Fruit fly (Drosophila melanogaster) whole organism, embryonic: Measurements from ENCODE around the gene RPA1.

Experiments
- Blimp-1 ChIP-seq: fragments of 200-800 bp; sonication (Bioruptor generic); optimal IDR thresholded peaks from 3 replicates; lab custom pipeline; 2018; ENCODE audit warnings: missing biosample characterization, missing genetic modification characterization, mild to moderate bottlenecking, moderate library complexity, missing genetic modification reagents
- CG10543 ChIP-seq: fragments of 200-800 bp; sonication (Bioruptor generic); optimal IDR thresholded peaks from 3 replicates; lab custom pipeline; 2017; ENCODE audit warnings: missing biosample characterization, mild to moderate bottlenecking, missing genetic modification characterization, moderate library complexity
- CG10959 ChIP-seq: fragments of 200-800 bp; sonication (Bioruptor generic); IDR thresholded peaks from 2 replicates; pipeline ENCODE4 v1.3.6; 2022; ENCODE audit warnings: missing biosample characterization, missing genetic modification characterization
- CG11696 ChIP-seq: fragments of 200-800 bp; sonication (Bioruptor generic); IDR thresholded peaks from 2 replicates; pipeline ENCODE4 v1.3.6; 2022; ENCODE audit warnings: missing biosample characterization, missing genetic modification characterization
- CG11723 ChIP-seq: fragments of 200-800 bp; sonication (Bioruptor generic); optimal IDR thresholded peaks from 2 replicates; lab custom pipeline; 2017; ENCODE audit warnings: missing biosample characterization, mild to moderate bottlenecking, missing genetic modification characterization
- CG12071 ChIP-seq: fragments of 200-800 bp; sonication (Bioruptor generic); optimal IDR thresholded peaks from 3 replicates; lab custom pipeline; 2018; ENCODE audit warnings: missing biosample characterization, mild to moderate bottlenecking, missing genetic modification characterization
- CG12104 ChIP-seq: fragments of 200-800 bp; sonication (Bioruptor generic); optimal IDR thresholded peaks from 3 replicates; lab custom pipeline; 2016; ENCODE audit warnings: missing biosample characterization, missing genetic modification characterization
- CG1233 ChIP-seq: fragments of 200-800 bp; sonication (Bioruptor generic); optimal IDR thresholded peaks from 4 replicates; lab custom pipeline; 2018; ENCODE audit warnings: missing biosample characterization, mild to moderate bottlenecking, missing genetic modification characterization
- CG13296 ChIP-seq: fragments of 200-800 bp; sonication (Bioruptor generic); optimal IDR thresholded peaks from 3 replicates; lab custom pipeline; 2018; ENCODE audit warnings: missing biosample characterization, mild to moderate bottlenecking, missing genetic modification characterization
- CG1603 ChIP-seq: fragments of 200-800 bp; sonication (Bioruptor generic); optimal IDR thresholded peaks from 2 replicates; lab custom pipeline; 2019; ENCODE audit warnings: missing biosample characterization, mild to moderate bottlenecking, missing genetic modification characterization, moderate library complexity
- CG16815 ChIP-seq: fragments of 200-800 bp; sonication (Bioruptor generic); optimal IDR thresholded peaks from 3 replicates; lab custom pipeline; 2017; ENCODE audit warnings: missing biosample characterization, mild to moderate bottlenecking, missing genetic modification characterization
- CG17802 ChIP-seq: fragments of 200-800 bp; sonication (Bioruptor generic); optimal IDR thresholded peaks from 2 replicates; lab custom pipeline; 2018; ENCODE audit warnings: missing biosample characterization, mild to moderate bottlenecking, missing genetic modification characterization, moderate library complexity
- CG1832 ChIP-seq: fragments of 200-800 bp; sonication (Bioruptor generic); optimal IDR thresholded peaks from 2 replicates; lab custom pipeline; 2017; ENCODE audit warnings: missing biosample characterization, mild to moderate bottlenecking, missing genetic modification characterization, inconsistent platforms
- CG18599 ChIP-seq: fragments of 200-800 bp; sonication (Bioruptor generic); optimal IDR thresholded peaks from 3 replicates; lab custom pipeline; 2017; ENCODE audit warnings: missing biosample characterization, missing genetic modification characterization, mild to moderate bottlenecking, moderate library complexity, missing genetic modification reagents
- CG18619 ChIP-seq: fragments of 200-800 bp; sonication (Bioruptor generic); optimal IDR thresholded peaks from 3 replicates; lab custom pipeline; 2017; ENCODE audit warnings: missing biosample characterization, mild to moderate bottlenecking, missing genetic modification characterization
- CG2120 ChIP-seq: fragments of 200-800 bp; sonication (Bioruptor generic); optimal IDR thresholded peaks from 3 replicates; lab custom pipeline; 2016; ENCODE audit warnings: missing biosample characterization, missing genetic modification characterization
- CG2199 ChIP-seq: fragments of 200-800 bp; sonication (Bioruptor generic); IDR thresholded peaks from 3 replicates; pipeline ENCODE4 v1.3.6; 2022; ENCODE audit warnings: missing biosample characterization, missing genetic modification characterization
- CG2712 ChIP-seq: fragments of 200-800 bp; optimal IDR thresholded peaks from 3 replicates; lab custom pipeline; 2019; ENCODE audit warnings: missing biosample characterization, mild to moderate bottlenecking, missing genetic modification characterization, moderate library complexity
- CG30431 ChIP-seq: fragments of 200-800 bp; sonication (Bioruptor generic); optimal IDR thresholded peaks from 2 replicates; lab custom pipeline; 2017; ENCODE audit warnings: missing biosample characterization, missing genetic modification characterization
- CG34422 ChIP-seq: fragments of 200-800 bp; sonication (Bioruptor generic); IDR thresholded peaks from 3 replicates; pipeline ENCODE4 v1.3.6; 2022; ENCODE audit warnings: missing biosample characterization, missing genetic modification characterization
- CG7987 ChIP-seq: fragments of 200-800 bp; sonication (Bioruptor generic); optimal IDR thresholded peaks from 2 replicates; lab custom pipeline; 2018; ENCODE audit warnings: missing biosample characterization, mild to moderate bottlenecking, missing genetic modification characterization, moderate library complexity
- Drgx ChIP-seq: fragments of 200-800 bp; sonication (Bioruptor generic); IDR thresholded peaks from 2 replicates; pipeline ENCODE4 v1.3.6; 2022; ENCODE audit warnings: missing biosample characterization, missing genetic modification characterization
- Fer2 ChIP-seq: fragments of 200-800 bp; sonication (Bioruptor generic); optimal IDR thresholded peaks from 2 replicates; lab custom pipeline; 2018; ENCODE audit warnings: missing biosample characterization, mild to moderate bottlenecking, missing genetic modification characterization, moderate library complexity
- GATAe ChIP-seq: fragments of 200-800 bp; sonication (Bioruptor generic); conservative IDR thresholded peaks from 2 replicates; pipeline ENCODE4 v1.3.6; 2022; ENCODE audit warnings: missing biosample characterization, missing genetic modification characterization
- Hr39 ChIP-seq: fragments of >200 bp; optimal IDR thresholded peaks from 2 replicates; lab custom pipeline; 2017
- Hr51 ChIP-seq, 2 experiments: fragments of 200-800 bp; sonication (Bioruptor generic); optimal IDR thresholded peaks; 2 replicates in 1 of 2; 3 replicates in 1 of 2; lab custom pipeline; 2016 to 2018; ENCODE audit warnings: missing biosample characterization in 2 of 2, missing genetic modification characterization in 2 of 2, mild to moderate bottlenecking in 1 of 2, moderate library complexity in 1 of 2
- MBD-R2 ChIP-seq: fragments of 200-800 bp; sonication (Bioruptor generic); IDR thresholded peaks from 2 replicates; pipeline ENCODE4 v1.3.6; 2022; ENCODE audit warnings: missing biosample characterization, missing genetic modification characterization
- Sry-β ChIP-seq: fragments of 200-800 bp; sonication (Bioruptor generic); optimal IDR thresholded peaks from 2 replicates; lab custom pipeline; 2018; ENCODE audit warnings: missing biosample characterization, mild to moderate bottlenecking, missing genetic modification characterization, moderate library complexity
- amos ChIP-seq: fragments of 200-800 bp; sonication (Bioruptor generic); IDR thresholded peaks from 2 replicates; pipeline ENCODE4 v1.3.6; 2022; ENCODE audit warnings: missing biosample characterization, missing genetic modification characterization; ENCODE audit not compliant: partially characterized antibody
- bigmax ChIP-seq: fragments of 200-800 bp; sonication (Bioruptor generic); optimal IDR thresholded peaks from 2 replicates; lab custom pipeline; 2018; ENCODE audit warnings: missing biosample characterization, mild to moderate bottlenecking, missing genetic modification characterization
- chn ChIP-seq: fragments of 200-800 bp; sonication (Bioruptor generic); optimal IDR thresholded peaks from 2 replicates; lab custom pipeline; 2016; ENCODE audit warnings: missing biosample characterization, missing genetic modification characterization
- crp ChIP-seq, 2 experiments: fragments of 200-800 bp; sonication (Bioruptor generic); optimal IDR thresholded peaks; 2 replicates in 1 of 2; 3 replicates in 1 of 2; lab custom pipeline; 2017; ENCODE audit warnings: missing biosample characterization in 2 of 2, missing genetic modification characterization in 2 of 2, mild to moderate bottlenecking in 1 of 2, moderate library complexity in 1 of 2
- disco-r ChIP-seq: fragments of 200-800 bp; sonication (Bioruptor generic); optimal IDR thresholded peaks from 2 replicates; lab custom pipeline; 2016; ENCODE audit warnings: missing biosample characterization, missing genetic modification characterization
- dysf ChIP-seq: fragments of 200-800 bp; sonication (Bioruptor generic); IDR thresholded peaks from 3 replicates; pipeline ENCODE4 v1.3.6; 2022; ENCODE audit warnings: missing biosample characterization, missing genetic modification characterization
- ewg ChIP-seq: fragments of 200-800 bp; sonication (Bioruptor generic); optimal IDR thresholded peaks from 3 replicates; lab custom pipeline; 2017; ENCODE audit warnings: mild to moderate bottlenecking, missing biosample characterization, missing genetic modification reagents, missing genetic modification characterization
- gcm ChIP-seq: fragments of 200-800 bp; sonication (Bioruptor generic); optimal IDR thresholded peaks from 2 replicates; lab custom pipeline; 2019; ENCODE audit warnings: missing biosample characterization, mild to moderate bottlenecking, missing genetic modification characterization, moderate library complexity
- h ChIP-seq: fragments of >200 bp; optimal IDR thresholded peaks from 2 replicates; lab custom pipeline; 2017
- ham ChIP-seq: fragments of 200-800 bp; sonication (Bioruptor generic); IDR thresholded peaks from 2 replicates; pipeline ENCODE4 v1.3.6; 2022; ENCODE audit warnings: missing biosample characterization, missing genetic modification characterization
- her ChIP-seq: fragments of 200-800 bp; sonication (Bioruptor generic); optimal IDR thresholded peaks from 2 replicates; lab custom pipeline; 2016; ENCODE audit warnings: missing biosample characterization, missing genetic modification characterization
- hkb ChIP-seq, 2 experiments: fragments of 200-800 bp in 1 of 2; fragments of >200 bp in 1 of 2; sonication (Bioruptor generic) in 1 of 2; IDR thresholded peaks in 1 of 2; optimal IDR thresholded peaks in 1 of 2; 2 replicates each; pipeline versions ENCODE4 v1.3.6 to Lab custom; 2017 to 2022; ENCODE audit warnings: missing biosample characterization in 1 of 2, missing genetic modification characterization in 1 of 2
- kni ChIP-seq: fragments of 200-800 bp; sonication (Bioruptor generic); optimal IDR thresholded peaks from 3 replicates; lab custom pipeline; 2017; ENCODE audit warnings: mild to moderate bottlenecking, missing biosample characterization, missing genetic modification reagents, missing genetic modification characterization
- lbe ChIP-seq: fragments of 200-800 bp; sonication (Bioruptor generic); optimal IDR thresholded peaks from 2 replicates; lab custom pipeline; 2016; ENCODE audit warnings: missing biosample characterization, mild to moderate bottlenecking, missing genetic modification characterization
- lmd ChIP-seq: fragments of 200-800 bp; sonication (Bioruptor generic); IDR thresholded peaks from 2 replicates; pipeline ENCODE4 v1.3.6; 2022; ENCODE audit warnings: missing biosample characterization, missing genetic modification characterization
- luna ChIP-seq: fragments of 200-800 bp; sonication (Bioruptor generic); optimal IDR thresholded peaks from 2 replicates; lab custom pipeline; 2016; ENCODE audit warnings: missing biosample characterization, missing genetic modification characterization
- pb ChIP-seq: fragments of 200-800 bp; sonication (Bioruptor generic); optimal IDR thresholded peaks from 3 replicates; lab custom pipeline; 2016; ENCODE audit warnings: missing biosample characterization, missing genetic modification characterization
- seq ChIP-seq: fragments of 200-800 bp; sonication (Bioruptor generic); IDR thresholded peaks from 2 replicates; pipeline ENCODE4 v1.3.6; 2022; ENCODE audit warnings: missing biosample characterization, missing genetic modification characterization
- so ChIP-seq: fragments of 200-800 bp; sonication (Bioruptor generic); IDR thresholded peaks from 3 replicates; pipeline ENCODE4 v1.3.6; 2022; ENCODE audit warnings: missing biosample characterization, missing genetic modification characterization
- tap ChIP-seq: fragments of 200-800 bp; optimal IDR thresholded peaks from 3 replicates; lab custom pipeline; 2019; ENCODE audit warnings: missing biosample characterization, mild to moderate bottlenecking, missing genetic modification characterization, moderate library complexity
- trh ChIP-seq: fragments of 200-800 bp; sonication (Bioruptor generic); optimal IDR thresholded peaks from 2 replicates; lab custom pipeline; 2016; ENCODE audit warnings: missing biosample characterization, missing genetic modification characterization
- twi ChIP-seq: fragments of 200-800 bp; optimal IDR thresholded peaks from 2 replicates; lab custom pipeline; 2019; ENCODE audit warnings: missing biosample characterization, mild to moderate bottlenecking, missing genetic modification characterization, moderate library complexity

RPA1 gene

dm6 chr3R:8243720-8244119 lies 20.5 kb downstream of the RPA1 start, which contains the start of the genes CG9636, CG18749 and CG33722 (continued):
- TF ChIP-seq luna (GFP tag; lab: Kevin White, UChicago), result no peak
- TF ChIP-seq dysf (GFP tag; lab: Robert Waterston, UW), result peak; percentile 53; the same call in 2 of the 3 replicates
- TF ChIP-seq CG18619 (GFP tag; lab: Kevin White, UChicago), result peak; percentile 46
- peak; percentile 67 to 80 for TF ChIP-seq Hr51 (GFP tag; optimal IDR thresholded peaks at IDR 0.05; lab: Kevin White, UChicago)
- peak; percentile 50; the same call in 1 of the 2 replicates for TF ChIP-seq CG10959 (GFP tag; lab: Robert Waterston, UW)
- TF ChIP-seq Fer2, result peak; percentile 35
- TF ChIP-seq CG13296 (GFP tag; lab: Kevin White, UChicago), result peak; percentile 68
- TF ChIP-seq CG2199, result 0 out of 3 replicates have a peak, but pooled peaks have one; percentile 13
- TF ChIP-seq pb (GFP tag; lab: Kevin White, UChicago), result no peak
- no peak for TF ChIP-seq GATAe (GFP tag; lab: Robert Waterston, UW)
- peak; percentile 88 for TF ChIP-seq MBD-R2 (GFP tag; lab: Robert Waterston, UW)
- peak; percentile 79 for TF ChIP-seq CG2120 (GFP tag; lab: Kevin White, UChicago)
- no peak for TF ChIP-seq CG1832
- no peak for TF ChIP-seq Drgx (GFP tag; lab: Robert Waterston, UW)
- TF ChIP-seq ham (GFP tag; lab: Robert Waterston, UW), result no peak
- TF ChIP-seq CG7987 (GFP tag; lab: Kevin White, UChicago), result peak; percentile 21
- TF ChIP-seq tap, result peak; percentile 63
- TF ChIP-seq twi (tag; lab: Kevin White, UChicago), result peak; percentile 56
- peak; percentile 62 for TF ChIP-seq lmd (GFP tag; lab: Robert Waterston, UW)
- TF ChIP-seq CG17802, result peak; percentile 38
- TF ChIP-seq kni (GFP tag; lab: Kevin White, UChicago), result peak; percentile 22
- peak; percentile 87 for TF ChIP-seq lbe
- TF ChIP-seq Sry-β, result peak; percentile 77
- no peak for TF ChIP-seq trh (GFP tag; lab: Kevin White, UChicago)
- TF ChIP-seq CG18599 (GFP tag; lab: Kevin White, UChicago), result peak; percentile 80
- no peak; the same call in 1 of the 2 replicates for TF ChIP-seq seq (GFP tag; lab: Robert Waterston, UW)
- TF ChIP-seq CG30431 (GFP tag; lab: Kevin White, UChicago), result no peak
- no peak; the same call in 1 of the 3 replicates for TF ChIP-seq CG34422 (GFP tag; lab: Robert Waterston, UW)
- TF ChIP-seq Blimp-1, result peak; percentile 100
- TF ChIP-seq CG12071 (GFP tag; lab: Kevin White, UChicago), result no peak
- no peak for TF ChIP-seq her (GFP tag; lab: Kevin White, UChicago)
- no peak for TF ChIP-seq h (lab: Kevin White, UChicago)
- TF ChIP-seq CG2712 (tag; lab: Kevin White, UChicago), result peak; percentile 84
- TF ChIP-seq CG1603 (tag; lab: Kevin White, UChicago), result peak; percentile 38
- TF ChIP-seq ewg (GFP tag; lab: Kevin White, UChicago), result peak; percentile 36
- TF ChIP-seq crp (GFP tag; optimal IDR thresholded peaks at IDR 0.05; lab: Kevin White, UChicago), result peak in 1 of 2 experiments; percentile 38
- peak; percentile 57 for TF ChIP-seq CG10543 (GFP tag; lab: Kevin White, UChicago)
- peak; percentile 76 for TF ChIP-seq gcm (GFP tag; lab: Kevin White, UChicago)
- TF ChIP-seq CG11723 (GFP tag; lab: Kevin White, UChicago), result peak; percentile 55
- TF ChIP-seq amos (GFP tag; lab: Robert Waterston, UW), result peak; percentile 88
- peak; percentile 67 for TF ChIP-seq chn (GFP tag; lab: Kevin White, UChicago)
- TF ChIP-seq so (GFP tag; lab: Robert Waterston, UW), result no peak
- 0 out of 2 replicates have a peak, but pooled peaks have one; percentile 23 for TF ChIP-seq CG11696 (GFP tag; lab: Robert Waterston, UW)
- peak; percentile 44 for TF ChIP-seq CG1233 (GFP tag; lab: Kevin White, UChicago)
- no peak for TF ChIP-seq hkb (optimal IDR thresholded peaks at IDR 0.05; lab: Kevin White, UChicago)
- peak; percentile 77 for TF ChIP-seq hkb (GFP tag; IDR thresholded peaks at IDR 0.05; lab: Robert Waterston, UW)
- no peak for TF ChIP-seq disco-r
- TF ChIP-seq CG12104 (GFP tag; lab: Kevin White, UChicago), result peak; percentile 50
- TF ChIP-seq bigmax (GFP tag; lab: Kevin White, UChicago), result no peak
- TF ChIP-seq Hr39 (lab: Kevin White, UChicago), result no peak
- no peak for TF ChIP-seq CG16815 (GFP tag; lab: Kevin White, UChicago)
